Fruit fly (Drosophila melanogaster) whole organism, embryonic: ENCODE data around the gene Syx5.

Experiments
- B-H1 ChIP-seq: fragments of 200-800 bp; sonication (Bioruptor generic); IDR thresholded peaks from 3 replicates; pipeline ENCODE4 v1.3.6; 2022; ENCODE audit warnings: missing biosample characterization, missing genetic modification characterization
- Blimp-1 ChIP-seq: fragments of 200-800 bp; sonication (Bioruptor generic); optimal IDR thresholded peaks from 3 replicates; lab custom pipeline; 2018; ENCODE audit warnings: missing biosample characterization, missing genetic modification characterization, mild to moderate bottlenecking, moderate library complexity, missing genetic modification reagents
- CG10654 ChIP-seq: fragments of 200-800 bp; sonication (Bioruptor generic); optimal IDR thresholded peaks from 2 replicates; lab custom pipeline; 2016; ENCODE audit warnings: missing biosample characterization, missing genetic modification characterization
- CG11695 ChIP-seq: fragments of 200-800 bp; sonication (Bioruptor generic); IDR thresholded peaks from 3 replicates; pipeline ENCODE4 v1.3.6; 2022; ENCODE audit warnings: missing biosample characterization, missing genetic modification characterization
- CG14860 ChIP-seq: fragments of 200-800 bp; sonication (Bioruptor generic); IDR thresholded peaks from 3 replicates; pipeline ENCODE4 v1.3.6; 2022; ENCODE audit warnings: missing biosample characterization, missing genetic modification characterization; ENCODE audit not compliant: partially characterized antibody
- CG17612 ChIP-seq: fragments of 200-800 bp; sonication (Bioruptor generic); IDR thresholded peaks from 2 replicates; pipeline ENCODE4 v1.3.6; 2022; ENCODE audit warnings: missing biosample characterization, missing genetic modification characterization
- CG30403 ChIP-seq: fragments of 200-800 bp; sonication (Bioruptor generic); optimal IDR thresholded peaks from 3 replicates; lab custom pipeline; 2016; ENCODE audit warnings: missing biosample characterization, missing genetic modification characterization
- CG32532 ChIP-seq: fragments of 200-800 bp; sonication (Bioruptor generic); IDR thresholded peaks from 2 replicates; pipeline ENCODE4 v1.3.6; 2022; ENCODE audit warnings: missing biosample characterization, missing genetic modification characterization
- CG3995 ChIP-seq: fragments of 200-800 bp; sonication (Bioruptor generic); optimal IDR thresholded peaks from 3 replicates; lab custom pipeline; 2016; ENCODE audit warnings: missing biosample characterization, missing genetic modification characterization
- CG4360 ChIP-seq: fragments of 200-800 bp; sonication (Bioruptor generic); IDR thresholded peaks from 2 replicates; pipeline ENCODE4 v1.3.6; 2022; ENCODE audit warnings: missing biosample characterization, missing genetic modification characterization
- CG6683 ChIP-seq: fragments of 200-800 bp; sonication (Bioruptor generic); optimal IDR thresholded peaks from 2 replicates; lab custom pipeline; 2017; ENCODE audit warnings: missing biosample characterization, mild to moderate bottlenecking, missing genetic modification characterization, missing genetic modification reagents
- CG7987 ChIP-seq: fragments of 200-800 bp; sonication (Bioruptor generic); optimal IDR thresholded peaks from 2 replicates; lab custom pipeline; 2018; ENCODE audit warnings: missing biosample characterization, mild to moderate bottlenecking, missing genetic modification characterization, moderate library complexity
- CG9797 ChIP-seq: fragments of 200-800 bp; sonication (Bioruptor generic); optimal IDR thresholded peaks from 3 replicates; lab custom pipeline; 2018; ENCODE audit warnings: missing biosample characterization, mild to moderate bottlenecking, missing genetic modification characterization
- Camta ChIP-seq: fragments of 200-800 bp; sonication (Bioruptor generic); optimal IDR thresholded peaks from 2 replicates; lab custom pipeline; 2016; ENCODE audit warnings: missing biosample characterization, missing genetic modification characterization
- D19A ChIP-seq: fragments of 200-800 bp; optimal IDR thresholded peaks from 3 replicates; lab custom pipeline; 2019; ENCODE audit warnings: missing biosample characterization, mild to moderate bottlenecking, missing genetic modification characterization, moderate library complexity
- D19B ChIP-seq: fragments of 200-800 bp; sonication (Bioruptor generic); optimal IDR thresholded peaks from 2 replicates; lab custom pipeline; 2017; ENCODE audit warnings: missing biosample characterization, mild to moderate bottlenecking, missing genetic modification characterization
- Dll ChIP-seq: fragments of 200-800 bp; sonication (Bioruptor generic); IDR thresholded peaks from 4 replicates; pipeline ENCODE4 v1.3.6; 2022; ENCODE audit warnings: missing biosample characterization, missing genetic modification characterization; ENCODE audit not compliant: partially characterized antibody
- Doc3 ChIP-seq: fragments of 200-800 bp; sonication (Bioruptor generic); IDR thresholded peaks from 3 replicates; pipeline ENCODE4 v1.3.6; 2022; ENCODE audit warnings: missing biosample characterization, missing genetic modification characterization; ENCODE audit not compliant: partially characterized antibody
- Elba2 ChIP-seq: fragments of 200-800 bp; sonication (Bioruptor generic); optimal IDR thresholded peaks from 3 replicates; lab custom pipeline; 2016; ENCODE audit warnings: missing biosample characterization, missing genetic modification characterization
- HLH4C ChIP-seq: fragments of 200-800 bp; sonication (Bioruptor generic); IDR thresholded peaks from 3 replicates; pipeline ENCODE4 v1.3.6; 2022; ENCODE audit warnings: missing biosample characterization, missing genetic modification characterization; ENCODE audit not compliant: partially characterized antibody
- Hsf ChIP-seq: fragments of 200-800 bp; sonication (Bioruptor generic); optimal IDR thresholded peaks from 3 replicates; lab custom pipeline; 2016; ENCODE audit warnings: missing biosample characterization, missing genetic modification characterization
- NfI ChIP-seq: fragments of 200-800 bp; sonication (Bioruptor generic); optimal IDR thresholded peaks from 3 replicates; lab custom pipeline; 2018; ENCODE audit warnings: missing biosample characterization, mild to moderate bottlenecking, missing genetic modification characterization, moderate library complexity
- Pdp1 ChIP-seq, 2 experiments: fragments of 200-800 bp; sonication (Bioruptor generic); optimal IDR thresholded peaks; 3 replicates each; lab custom pipeline; 2016; ENCODE audit warnings: missing biosample characterization in 2 of 2, missing genetic modification characterization in 2 of 2, mild to moderate bottlenecking in 1 of 2, moderate library complexity in 1 of 2
- Ravus ChIP-seq: fragments of 200-800 bp; sonication (Bioruptor generic); IDR thresholded peaks from 2 replicates; pipeline ENCODE4 v1.3.6; 2022; ENCODE audit warnings: missing biosample characterization, missing genetic modification characterization
- Side ChIP-seq: fragments of 200-800 bp; sonication (Bioruptor generic); optimal IDR thresholded peaks from 2 replicates; lab custom pipeline; 2016; ENCODE audit warnings: missing biosample characterization, missing genetic modification characterization
- Xrp1 ChIP-seq: fragments of 200-800 bp; sonication (Bioruptor generic); IDR thresholded peaks from 2 replicates; pipeline ENCODE4 v1.3.6; 2022; ENCODE audit warnings: missing biosample characterization, missing genetic modification characterization
- ara ChIP-seq: fragments of 200-800 bp; sonication (Bioruptor generic); IDR thresholded peaks from 2 replicates; pipeline ENCODE4 v1.3.6; 2022; ENCODE audit warnings: missing biosample characterization, missing genetic modification characterization
- ato ChIP-seq: fragments of 200-800 bp; sonication (Bioruptor generic); IDR thresholded peaks from 2 replicates; pipeline ENCODE4 v1.3.6; 2022; ENCODE audit warnings: missing biosample characterization, missing genetic modification characterization; ENCODE audit not compliant: partially characterized antibody
- bab2 ChIP-seq: fragments of 200-800 bp; sonication (Bioruptor generic); optimal IDR thresholded peaks from 2 replicates; lab custom pipeline; 2016; ENCODE audit warnings: missing biosample characterization, missing genetic modification characterization
- dmrt99B ChIP-seq: fragments of 200-800 bp; sonication (Bioruptor generic); optimal IDR thresholded peaks from 2 replicates; lab custom pipeline; 2018; ENCODE audit warnings: missing biosample characterization, mild to moderate bottlenecking, missing genetic modification characterization, moderate library complexity
- dysf ChIP-seq: fragments of 200-800 bp; sonication (Bioruptor generic); IDR thresholded peaks from 3 replicates; pipeline ENCODE4 v1.3.6; 2022; ENCODE audit warnings: missing biosample characterization, missing genetic modification characterization
- fd102C ChIP-seq: fragments of 200-800 bp; sonication (Bioruptor generic); optimal IDR thresholded peaks from 2 replicates; lab custom pipeline; 2018; ENCODE audit warnings: missing biosample characterization, mild to moderate bottlenecking, missing genetic modification characterization, moderate library complexity
- gce ChIP-seq: fragments of 200-800 bp; sonication (Bioruptor generic); IDR thresholded peaks from 3 replicates; pipeline ENCODE4 v1.3.6; 2022; ENCODE audit warnings: missing biosample characterization, missing genetic modification characterization
- jigr1 ChIP-seq: fragments of 200-800 bp; sonication (Bioruptor generic); IDR thresholded peaks from 3 replicates; pipeline ENCODE4 v1.3.6; 2022; ENCODE audit warnings: missing biosample characterization, missing genetic modification characterization
- jumu ChIP-seq: fragments of 200-800 bp; sonication (Bioruptor generic); optimal IDR thresholded peaks from 3 replicates; lab custom pipeline; 2016; ENCODE audit warnings: missing biosample characterization, missing genetic modification characterization
- nau ChIP-seq: fragments of 200-800 bp; sonication (Bioruptor generic); optimal IDR thresholded peaks from 3 replicates; lab custom pipeline; 2017; ENCODE audit warnings: missing biosample characterization, mild to moderate bottlenecking, missing genetic modification characterization, missing genetic modification reagents
- nom ChIP-seq: fragments of 200-800 bp; sonication (Bioruptor generic); optimal IDR thresholded peaks from 2 replicates; lab custom pipeline; 2017; ENCODE audit warnings: missing biosample characterization, missing genetic modification characterization, mild to moderate bottlenecking, moderate library complexity, missing genetic modification reagents
- org-1 ChIP-seq: fragments of 200-800 bp; sonication (Bioruptor generic); optimal IDR thresholded peaks from 2 replicates; lab custom pipeline; 2017; ENCODE audit warnings: missing biosample characterization, missing genetic modification characterization
- pan ChIP-seq, 4 experiments: fragments of >200 bp in 3 of 4; fragments of 200-800 bp in 1 of 4; sonication (Bioruptor generic) in 1 of 4; optimal IDR thresholded peaks in 3 of 4; IDR thresholded peaks in 1 of 4; 2 replicates each; pipeline versions ENCODE4 v1.3.6 to Lab custom; 2017 to 2022; ENCODE audit warnings: missing biosample characterization in 2 of 4, missing genetic modification characterization in 2 of 4, mixed read lengths in 1 of 4
- pfk ChIP-seq: fragments of 200-800 bp; sonication (Bioruptor generic); optimal IDR thresholded peaks from 2 replicates; lab custom pipeline; 2018; ENCODE audit warnings: missing biosample characterization, mild to moderate bottlenecking, missing genetic modification characterization, moderate library complexity
- pita ChIP-seq: fragments of 200-800 bp; sonication (Bioruptor generic); optimal IDR thresholded peaks from 2 replicates; lab custom pipeline; 2017; ENCODE audit warnings: missing biosample characterization, mild to moderate bottlenecking, missing genetic modification characterization
- pzg ChIP-seq: fragments of 200-800 bp; sonication (Bioruptor generic); optimal IDR thresholded peaks from 3 replicates; lab custom pipeline; 2018; ENCODE audit warnings: missing biosample characterization, mild to moderate bottlenecking, missing genetic modification characterization, moderate library complexity
- sima ChIP-seq: fragments of 200-800 bp; sonication (Bioruptor generic); optimal IDR thresholded peaks from 2 replicates; lab custom pipeline; 2016; ENCODE audit warnings: missing biosample characterization, missing genetic modification characterization
- sug ChIP-seq: fragments of 200-800 bp; optimal IDR thresholded peaks from 2 replicates; lab custom pipeline; 2019; ENCODE audit warnings: missing biosample characterization, mild to moderate bottlenecking, missing genetic modification characterization, moderate library complexity
- twi ChIP-seq: fragments of 200-800 bp; optimal IDR thresholded peaks from 2 replicates; lab custom pipeline; 2019; ENCODE audit warnings: missing biosample characterization, mild to moderate bottlenecking, missing genetic modification characterization, moderate library complexity
- tx ChIP-seq: fragments of 200-800 bp; sonication (Bioruptor generic); optimal IDR thresholded peaks from 2 replicates; lab custom pipeline; 2016; ENCODE audit warnings: missing biosample characterization, missing genetic modification characterization
- unc-4 ChIP-seq: fragments of 200-800 bp; sonication (Bioruptor generic); IDR thresholded peaks from 2 replicates; pipeline ENCODE4 v1.3.6; 2022; ENCODE audit warnings: missing biosample characterization, missing genetic modification characterization; ENCODE audit not compliant: partially characterized antibody
- vnd ChIP-seq: fragments of 200-800 bp; sonication (Bioruptor generic); IDR thresholded peaks from 3 replicates; pipeline ENCODE4 v1.3.6; 2022; ENCODE audit warnings: missing biosample characterization, missing genetic modification characterization; ENCODE audit not compliant: partially characterized antibody
- z ChIP-seq: fragments of 200-800 bp; sonication (Bioruptor generic); IDR thresholded peaks from 3 replicates; pipeline ENCODE4 v1.3.6; 2022; ENCODE audit warnings: missing biosample characterization, missing genetic modification characterization
- zen2 ChIP-seq: fragments of 200-800 bp; sonication (Bioruptor generic); IDR thresholded peaks from 3 replicates; pipeline ENCODE4 v1.3.6; 2022; ENCODE audit warnings: missing biosample characterization, missing genetic modification characterization; ENCODE audit not compliant: partially characterized antibody

Syx5 gene

dm6 chr2L:16272730-16273129 is 34.4 kb upstream of the Syx5 start (continued):
- no peak for TF ChIP-seq Hsf (GFP tag; lab: Kevin White, UChicago)
- TF ChIP-seq z: no peak
- 0 out of 3 replicates have a peak, but pooled peaks have one; percentile 48 for TF ChIP-seq gce (GFP tag; lab: Robert Waterston, UW)
- TF ChIP-seq CG14860 (GFP tag; lab: Robert Waterston, UW): no peak
- peak; percentile 69 for TF ChIP-seq CG7987 (GFP tag; lab: Kevin White, UChicago)
- no peak for TF ChIP-seq NfI (GFP tag; lab: Kevin White, UChicago)
- no peak for TF ChIP-seq dysf (GFP tag; lab: Robert Waterston, UW)
- TF ChIP-seq D19B (GFP tag; lab: Kevin White, UChicago): no peak
- TF ChIP-seq pzg (GFP tag; lab: Kevin White, UChicago): no peak
- no peak for TF ChIP-seq CG32532 (GFP tag; lab: Robert Waterston, UW)
- TF ChIP-seq jumu: no peak
- TF ChIP-seq twi (tag; lab: Kevin White, UChicago): peak; percentile 27
- TF ChIP-seq sima (GFP tag; lab: Kevin White, UChicago): no peak
- TF ChIP-seq CG6683 (GFP tag; lab: Kevin White, UChicago): peak; percentile 21
- no peak for TF ChIP-seq Ravus (GFP tag; lab: Robert Waterston, UW)
- no peak for TF ChIP-seq CG9797 (GFP tag; lab: Kevin White, UChicago)
- peak; percentile 29 for TF ChIP-seq Blimp-1 (GFP tag; lab: Kevin White, UChicago)
- peak in 1 of 2 experiments; percentile 30 for TF ChIP-seq Pdp1 (GFP tag; optimal IDR thresholded peaks at IDR 0.05; lab: Kevin White, UChicago)
- TF ChIP-seq bab2 (GFP tag; lab: Kevin White, UChicago): no peak
- TF ChIP-seq sug: peak; percentile 30
- peak; percentile 71 for TF ChIP-seq pfk (GFP tag; lab: Kevin White, UChicago)
- no peak for TF ChIP-seq CG30403
- TF ChIP-seq zen2 (GFP tag; lab: Robert Waterston, UW): no peak
- TF ChIP-seq pita (GFP tag; lab: Kevin White, UChicago): no peak
- TF ChIP-seq ara (GFP tag; lab: Robert Waterston, UW): no peak
- no peak for TF ChIP-seq Side
- TF ChIP-seq pan (optimal IDR thresholded peaks at IDR 0.05; lab: Kevin White, UChicago): no peak
- TF ChIP-seq pan (GFP tag; optimal IDR thresholded peaks at IDR 0.05 in 1 of 2, IDR thresholded peaks at IDR 0.05 in 1 of 2): no peak
- TF ChIP-seq Camta (GFP tag; lab: Kevin White, UChicago): no peak
- TF ChIP-seq CG11695 (GFP tag; lab: Robert Waterston, UW): no peak
- no peak for TF ChIP-seq nom (GFP tag; lab: Kevin White, UChicago)
- TF ChIP-seq nau (GFP tag; lab: Kevin White, UChicago): peak; percentile 75
- no peak for TF ChIP-seq ato (GFP tag; lab: Robert Waterston, UW)
- TF ChIP-seq vnd: no peak
- no peak for TF ChIP-seq CG17612 (GFP tag; lab: Robert Waterston, UW)
- no peak for TF ChIP-seq CG10654 (GFP tag; lab: Kevin White, UChicago)
- no peak for TF ChIP-seq jigr1 (GFP tag; lab: Robert Waterston, UW)
- TF ChIP-seq D19A (tag; lab: Kevin White, UChicago): peak; percentile 1
- TF ChIP-seq CG4360 (GFP tag; lab: Robert Waterston, UW): peak; percentile 61; the same call in 1 of the 2 replicates
- no peak for TF ChIP-seq Dll (GFP tag; lab: Robert Waterston, UW)
- no peak for TF ChIP-seq HLH4C
- no peak for TF ChIP-seq CG3995 (GFP tag; lab: Kevin White, UChicago)
- no peak for TF ChIP-seq Elba2 (GFP tag; lab: Kevin White, UChicago)
- no peak for TF ChIP-seq Xrp1 (GFP tag; lab: Robert Waterston, UW)
- TF ChIP-seq B-H1: no peak; the same call in 2 of the 3 replicates
- peak; percentile 20 for TF ChIP-seq org-1 (GFP tag; lab: Kevin White, UChicago)
- TF ChIP-seq fd102C (GFP tag; lab: Kevin White, UChicago): no peak
- no peak for TF ChIP-seq Doc3
- no peak for TF ChIP-seq unc-4 (GFP tag; lab: Robert Waterston, UW)
- TF ChIP-seq dmrt99B (tag; lab: Kevin White, UChicago): no peak
- no peak for TF ChIP-seq tx
